Worm (Caenorhabditis elegans) whole organism, young adult: Measurements from ENCODE around the gene str-84.

Experiments used
- B0261.1 ChIP-seq: sonication (generic microtip); optimal IDR thresholded peaks from 2 replicates; lab custom pipeline; 2016; ENCODE audit warnings: mild to moderate bottlenecking, missing genetic modification characterization, moderate library complexity, missing compliant biosample characterization
- C17E4.6 ChIP-seq: fragments of 200-800 bp; sonication (Bioruptor generic); IDR thresholded peaks from 2 replicates; pipeline ENCODE4 v1.3.6; 2022; ENCODE audit warnings: missing genetic modification reagents, missing genetic modification characterization, missing compliant biosample characterization
- F57A8.1 ChIP-seq: fragments of 200-800 bp; sonication (Bioruptor generic); optimal IDR thresholded peaks from 2 replicates; lab custom pipeline; 2018; ENCODE audit warnings: mild to moderate bottlenecking, missing genetic modification characterization, moderate library complexity, missing compliant biosample characterization
- ZK185.1 ChIP-seq: sonication (generic microtip); optimal IDR thresholded peaks from 2 replicates; lab custom pipeline; 2016; ENCODE audit warnings: mild to moderate bottlenecking, missing genetic modification characterization, missing compliant biosample characterization; ENCODE audit not compliant: poor library complexity, severe bottlenecking
- ceh-100 ChIP-seq: fragments of 200-800 bp; sonication (Bioruptor generic); IDR thresholded peaks from 2 replicates; pipeline ENCODE4 v1.3.6; 2022; ENCODE audit warnings: missing genetic modification reagents, missing genetic modification characterization, missing compliant biosample characterization
- madf-6 ChIP-seq: fragments of 200-800 bp; sonication (Bioruptor generic); IDR thresholded peaks from 2 replicates; pipeline ENCODE4 v1.3.6; 2022; ENCODE audit warnings: missing genetic modification reagents, missing genetic modification characterization, missing compliant biosample characterization
- nfya-1 ChIP-seq: sonication (generic microtip); optimal IDR thresholded peaks from 2 replicates; lab custom pipeline; 2017; ENCODE audit warnings: antibody characterized with exemption, missing compliant biosample characterization, missing genetic modification characterization, borderline replicate concordance; ENCODE audit not compliant: insufficient read depth
- nfya-2 ChIP-seq: fragments of 200-800 bp; sonication (Bioruptor generic); IDR thresholded peaks from 2 replicates; pipeline ENCODE4 v1.3.6; 2022; ENCODE audit warnings: missing genetic modification reagents, missing genetic modification characterization, missing compliant biosample characterization
- pbrm-1 ChIP-seq: fragments of 200-800 bp; sonication (Bioruptor generic); IDR thresholded peaks from 2 replicates; pipeline ENCODE4 v1.3.6; 2022; ENCODE audit warnings: missing genetic modification reagents, missing genetic modification characterization, missing compliant biosample characterization
- pha-4 ChIP-seq: fragments of 150-350 bp; sonication (generic microtip); optimal IDR thresholded peaks from 2 replicates; lab custom pipeline; 2014; ENCODE audit warnings: missing biosample characterization, missing genetic modification reagents, missing genetic modification characterization
- sdz-38 ChIP-seq: sonication (generic microtip); optimal IDR thresholded peaks from 2 replicates; lab custom pipeline; 2016; ENCODE audit warnings: missing genotype, missing genetic modification characterization, missing compliant biosample characterization
- snpc-4 ChIP-seq, 5 experiments: fragments of 150-350 bp in 1 of 5; sonication (generic microtip) in 4 of 5; optimal IDR thresholded peaks; 2 replicates each; lab custom pipeline; 2014 to 2018; ENCODE audit warnings: missing genetic modification characterization in 5 of 5, missing biosample characterization in 3 of 5, antibody characterized with exemption in 2 of 5, mild to moderate bottlenecking in 2 of 5, missing compliant biosample characterization in 2 of 5, missing genotype in 2 of 5, moderate library complexity in 2 of 5, missing genetic modification reagents in 1 of 5
- unc-62 ChIP-seq: fragments of 150-350 bp; optimal IDR thresholded peaks from 2 replicates; lab custom pipeline; 2014; ENCODE audit warnings: missing biosample characterization, missing genetic modification reagents, missing genetic modification characterization
- zim-3 ChIP-seq: sonication (generic microtip); optimal IDR thresholded peaks from 2 replicates; lab custom pipeline; 2017; ENCODE audit warnings: mild to moderate bottlenecking, missing genetic modification characterization, moderate library complexity, missing compliant biosample characterization

DNA sequence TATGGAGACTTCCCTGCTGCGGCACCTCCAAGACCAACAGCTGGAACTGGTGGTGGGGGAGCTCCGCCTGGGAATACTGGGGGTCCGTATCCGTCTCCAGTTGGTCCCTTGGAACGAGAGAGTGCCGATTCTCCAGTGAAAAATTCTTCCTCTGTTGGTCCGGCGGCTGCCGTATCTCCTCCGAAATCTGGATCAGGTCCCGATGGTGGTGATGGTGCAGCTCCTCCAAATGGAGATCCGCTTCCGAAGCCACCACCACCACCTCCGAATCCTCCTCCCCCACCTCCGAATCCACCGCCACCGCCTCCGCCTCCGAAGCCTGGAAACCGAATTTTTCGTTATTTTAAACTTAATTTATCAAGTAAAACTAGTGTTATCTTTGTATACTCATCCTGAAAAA is 40.3 kb downstream of the str-84 start:
- TF ChIP-seq nfya-1 (tag; lab: Kevin White, UChicago): no peak
- TF ChIP-seq sdz-38 (tag; lab: Kevin White, UChicago): no peak
- TF ChIP-seq madf-6: no peak
- TF ChIP-seq ZK185.1 (tag; lab: Kevin White, UChicago): no peak
- no peak for TF ChIP-seq pbrm-1 (GFP tag; lab: Robert Waterston, UW)
- TF ChIP-seq C17E4.6 (GFP tag; lab: Robert Waterston, UW): no peak
- TF ChIP-seq B0261.1: no peak
- TF ChIP-seq pha-4 (tag; lab: Kevin White, UChicago): no peak
- TF ChIP-seq ceh-100 (GFP tag; lab: Robert Waterston, UW): no peak
- no peak for TF ChIP-seq zim-3
- TF ChIP-seq F57A8.1: no peak
- no peak for TF ChIP-seq nfya-2
- no peak for TF ChIP-seq unc-62
- TF ChIP-seq snpc-4 (GFP tag; optimal IDR thresholded peaks at IDR 0.05; lab: Kevin White, UChicago): no peak
- no peak for TF ChIP-seq snpc-4 (tag; optimal IDR thresholded peaks at IDR 0.05; lab: Kevin White, UChicago)
